Worm (Caenorhabditis elegans) whole organism, L1 larva: ENCODE results near the gene grd-9.

Experiments
- C04F5.9 ChIP-seq: sonication (generic microtip); optimal IDR thresholded peaks from 2 replicates; lab custom pipeline; 2016; ENCODE audit warnings: missing genetic modification characterization, missing compliant biosample characterization
- C16A3.4 ChIP-seq: fragments of 150-350 bp; optimal IDR thresholded peaks from 2 replicates; lab custom pipeline; 2014; ENCODE audit warnings: missing biosample characterization, missing genetic modification characterization
- F16B12.6 ChIP-seq: fragments of 150-350 bp; optimal IDR thresholded peaks from 2 replicates; lab custom pipeline; 2014; ENCODE audit warnings: missing biosample characterization, missing genetic modification characterization
- aha-1 ChIP-seq: fragments of 150-350 bp; optimal IDR thresholded peaks from 2 replicates; lab custom pipeline; 2014; ENCODE audit warnings: missing biosample characterization, missing genetic modification characterization
- alr-1 ChIP-seq: fragments of 200-800 bp; sonication (Bioruptor generic); optimal IDR thresholded peaks from 2 replicates; lab custom pipeline; 2018; ENCODE audit warnings: borderline replicate concordance, mild to moderate bottlenecking, missing genetic modification characterization, missing compliant biosample characterization
- aly-2 ChIP-seq: fragments of 150-350 bp; optimal IDR thresholded peaks from 2 replicates; lab custom pipeline; 2014; ENCODE audit warnings: missing biosample characterization, missing genetic modification characterization
- ceh-82 ChIP-seq, 3 experiments: fragments of 150-350 bp in 1 of 3; sonication (generic microtip) in 2 of 3; optimal IDR thresholded peaks; 2 replicates each; lab custom pipeline; 2014 to 2017; ENCODE audit warnings: missing biosample characterization in 3 of 3, missing genetic modification characterization in 3 of 3
- ceh-90 ChIP-seq: sonication (generic microtip); optimal IDR thresholded peaks from 2 replicates; lab custom pipeline; 2016; ENCODE audit warnings: missing genetic modification characterization, missing compliant biosample characterization
- ces-1 ChIP-seq: fragments of 150-350 bp; optimal IDR thresholded peaks from 2 replicates; lab custom pipeline; 2014; ENCODE audit warnings: missing biosample characterization, missing genetic modification reagents, missing genetic modification characterization
- dsc-1 ChIP-seq: sonication (generic microtip); optimal IDR thresholded peaks from 2 replicates; lab custom pipeline; 2016; ENCODE audit warnings: mild to moderate bottlenecking, missing genetic modification characterization, missing compliant biosample characterization
- efl-1 ChIP-seq, 4 experiments: fragments of 150-350 bp; optimal IDR thresholded peaks in 3 of 4; peaks in 1 of 4; 1 replicate in 1 of 4; 2 replicates in 3 of 4; lab custom pipeline; 2014; ENCODE audit warnings: missing biosample characterization in 2 of 4, missing genetic modification characterization in 2 of 4, missing genetic modification reagents in 2 of 4
- egl-13 ChIP-seq: sonication (generic microtip); optimal IDR thresholded peaks from 2 replicates; lab custom pipeline; 2016; ENCODE audit warnings: missing genotype, missing genetic modification reagents, missing genetic modification characterization, missing compliant biosample characterization
- egl-27 ChIP-seq, 2 experiments: fragments of 150-350 bp in 1 of 2; sonication (generic microtip); optimal IDR thresholded peaks; 3 replicates each; lab custom pipeline; 2017 to 2018; ENCODE audit warnings: missing biosample characterization in 2 of 2, missing genetic modification characterization in 2 of 2, missing genetic modification reagents in 2 of 2
- elt-2 ChIP-seq: sonication (generic microtip); optimal IDR thresholded peaks from 2 replicates; lab custom pipeline; 2016; ENCODE audit warnings: missing genetic modification characterization, mild to moderate bottlenecking, inconsistent platforms, missing compliant biosample characterization, missing genetic modification reagents
- fkh-4 ChIP-seq: sonication (generic microtip); optimal IDR thresholded peaks from 2 replicates; lab custom pipeline; 2016; ENCODE audit warnings: missing compliant biosample characterization, missing genetic modification characterization, borderline replicate concordance
- fkh-8 ChIP-seq: sonication (generic microtip); optimal IDR thresholded peaks from 2 replicates; lab custom pipeline; 2016; ENCODE audit warnings: mild to moderate bottlenecking, missing genetic modification characterization, missing compliant biosample characterization
- fos-1 ChIP-seq: fragments of 150-350 bp; optimal IDR thresholded peaks from 2 replicates; lab custom pipeline; 2014; ENCODE audit warnings: missing biosample characterization, missing genetic modification characterization
- grh-1 ChIP-seq: fragments of 200-800 bp; sonication (Bioruptor generic); IDR thresholded peaks from 2 replicates; pipeline ENCODE4 v1.3.6; 2022; ENCODE audit warnings: missing genetic modification reagents, missing genetic modification characterization, missing compliant biosample characterization
- hpl-2 ChIP-seq: fragments of 150-350 bp; optimal IDR thresholded peaks from 2 replicates; lab custom pipeline; 2014; ENCODE audit warnings: missing biosample characterization, missing genetic modification reagents, missing genetic modification characterization
- irx-1 ChIP-seq: sonication (generic microtip); optimal IDR thresholded peaks from 2 replicates; lab custom pipeline; 2016; ENCODE audit warnings: missing genetic modification characterization, missing compliant biosample characterization
- isw-1 ChIP-seq: fragments of 200-800 bp; sonication (Bioruptor generic); IDR thresholded peaks from 2 replicates; pipeline ENCODE4 v1.3.6; 2022; ENCODE audit warnings: missing genetic modification characterization, missing compliant biosample characterization
- lin-13 ChIP-seq: fragments of 150-350 bp; optimal IDR thresholded peaks from 2 replicates; lab custom pipeline; 2014; ENCODE audit warnings: missing biosample characterization, missing genetic modification reagents, missing genetic modification characterization
- lin-35 ChIP-seq, 2 experiments: fragments of 150-350 bp; optimal IDR thresholded peaks; 2 replicates each; lab custom pipeline; 2014; ENCODE audit warnings: missing biosample characterization in 2 of 2, missing genetic modification characterization in 2 of 2, missing genetic modification reagents in 2 of 2
- lin-39 ChIP-seq: fragments of 150-350 bp; optimal IDR thresholded peaks from 2 replicates; lab custom pipeline; 2014; ENCODE audit warnings: missing biosample characterization, missing genetic modification reagents, missing genetic modification characterization
- lir-3 ChIP-seq: sonication (generic microtip); optimal IDR thresholded peaks from 2 replicates; lab custom pipeline; 2016; ENCODE audit warnings: mild to moderate bottlenecking, missing genetic modification characterization, moderate library complexity, missing compliant biosample characterization; ENCODE audit not compliant: poor library complexity
- lsy-2 ChIP-seq, 2 experiments: fragments of 150-350 bp; optimal IDR thresholded peaks; 2 replicates each; lab custom pipeline; 2014; ENCODE audit warnings: missing biosample characterization in 2 of 2, missing genetic modification characterization in 2 of 2
- mdl-1 ChIP-seq, 2 experiments: fragments of 150-350 bp; optimal IDR thresholded peaks; 2 replicates each; lab custom pipeline; 2014 to 2017; ENCODE audit warnings: missing biosample characterization in 2 of 2, missing genetic modification characterization in 2 of 2, inconsistent platforms in 1 of 2
- mep-1 ChIP-seq: fragments of 150-350 bp; optimal IDR thresholded peaks from 2 replicates; lab custom pipeline; 2014; ENCODE audit warnings: missing biosample characterization, missing genetic modification characterization
- nhr-19 ChIP-seq: fragments of 200-800 bp; sonication (Bioruptor generic); conservative IDR thresholded peaks from 2 replicates; pipeline ENCODE4 v1.3.6; 2022; ENCODE audit warnings: missing genetic modification characterization, missing compliant biosample characterization
- nhr-71 ChIP-seq: sonication (generic microtip); optimal IDR thresholded peaks from 2 replicates; lab custom pipeline; 2016; ENCODE audit warnings: mild to moderate bottlenecking, missing genetic modification characterization, moderate library complexity, missing compliant biosample characterization
- nhr-85 ChIP-seq: sonication (generic microtip); peaks from one replicate; lab custom pipeline; 2016; ENCODE audit warnings: missing genetic modification characterization, inconsistent platforms, missing compliant biosample characterization
- pax-3 ChIP-seq: fragments of 200-800 bp; sonication (Bioruptor generic); optimal IDR thresholded peaks from 2 replicates; lab custom pipeline; 2018; ENCODE audit warnings: mild to moderate bottlenecking, missing genetic modification characterization, moderate library complexity, missing compliant biosample characterization
- rnt-1 ChIP-seq: sonication (generic microtip); optimal IDR thresholded peaks from 2 replicates; lab custom pipeline; 2016; ENCODE audit warnings: mild to moderate bottlenecking, missing genetic modification characterization, moderate library complexity, missing compliant biosample characterization
- skn-1 ChIP-seq: fragments of 150-350 bp; optimal IDR thresholded peaks from 2 replicates; lab custom pipeline; 2014; ENCODE audit warnings: missing biosample characterization, missing genetic modification characterization
- snpc-4 ChIP-seq: fragments of 150-350 bp; optimal IDR thresholded peaks from 2 replicates; lab custom pipeline; 2014; ENCODE audit warnings: missing biosample characterization, missing genetic modification characterization
- sox-4 ChIP-seq: sonication (generic microtip); optimal IDR thresholded peaks from 2 replicates; lab custom pipeline; 2016; ENCODE audit warnings: missing genetic modification characterization, missing compliant biosample characterization
- sup-37 ChIP-seq: fragments of 200-800 bp; sonication (Bioruptor generic); optimal IDR thresholded peaks from 2 replicates; lab custom pipeline; 2018; ENCODE audit warnings: mild to moderate bottlenecking, missing genetic modification characterization, missing compliant biosample characterization
- tbx-2 ChIP-seq: sonication (generic microtip); optimal IDR thresholded peaks from 2 replicates; lab custom pipeline; 2016; ENCODE audit warnings: missing genetic modification characterization, missing compliant biosample characterization
- unc-98 ChIP-seq: fragments of 200-800 bp; sonication (Bioruptor generic); IDR thresholded peaks from 2 replicates; pipeline ENCODE4 v1.3.6; 2022; ENCODE audit warnings: missing genetic modification characterization, missing compliant biosample characterization
- vab-15 ChIP-seq: sonication (generic microtip); optimal IDR thresholded peaks from 2 replicates; lab custom pipeline; 2017; ENCODE audit warnings: missing genotype, mild to moderate bottlenecking, missing genetic modification characterization, missing compliant biosample characterization
- xbp-1 ChIP-seq: sonication (generic microtip); optimal IDR thresholded peaks from 2 replicates; lab custom pipeline; 2016; ENCODE audit warnings: missing genetic modification characterization, missing compliant biosample characterization
- zag-1 ChIP-seq: fragments of 150-350 bp; optimal IDR thresholded peaks from 2 replicates; lab custom pipeline; 2014; ENCODE audit warnings: missing biosample characterization, missing genetic modification characterization

The grd-9 gene

ce11 chrV:5927347-5927746, 32.2 kb downstream of the grd-9 start, which contains the start of gene srsx-17:
TSS of gene srsx-17 (plus strand) at chrV:5927647.
- no peak for TF ChIP-seq efl-1 (optimal IDR thresholded peaks at IDR 0.05; lab: Kevin White, UChicago)
- TF ChIP-seq efl-1 (GFP tag; optimal IDR thresholded peaks at IDR 0.05 in 1 of 2; lab: Kevin White, UChicago) = peak in 1 of 2 experiments; percentile 18
- TF ChIP-seq zag-1 (tag; lab: Kevin White, UChicago) = no peak
- TF ChIP-seq vab-15 (tag; lab: Kevin White, UChicago) = no peak
- TF ChIP-seq, all 84 proteins: peak for 1

- TF ChIP-seq efl-1 (optimal IDR thresholded peaks at IDR 0.05; lab: Kevin White, UChicago) (no peak), efl-1 (GFP tag; optimal IDR thresholded peaks at IDR 0.05 in 1 of 2; lab: Kevin White, UChicago) (peak in 1 of 2 experiments; percentile 89), ceh-90 (tag; lab: Kevin White, UChicago) (no peak)
Measured at ce11 chrV:5928006-5928405, 32.9 kb downstream of the grd-9 start.

ce11 chrV:5930588-5930987, 35.5 kb downstream of the grd-9 start, which contains the start of gene galt-1:
TSS of gene galt-1 (plus strand) at chrV:5930905.
- TF ChIP-seq unc-98 (GFP tag; lab: Robert Waterston, UW) = no peak
- TF ChIP-seq egl-27 (tag; optimal IDR thresholded peaks at IDR 0.05; lab: Kevin White, UChicago) = no peak
- TF ChIP-seq elt-2 = peak; percentile 37
- TF ChIP-seq pax-3 (tag; lab: Kevin White, UChicago) = no peak
- TF ChIP-seq, all 84 proteins: peak for 1

- TF ChIP-seq egl-13 (tag; lab: Kevin White, UChicago) (no peak), nhr-85 (tag; lab: Kevin White, UChicago) (no peak), xbp-1 (no peak), hpl-2 (GFP tag; lab: Kevin White, UChicago) (no peak), tbx-2 (tag; lab: Kevin White, UChicago) (no peak), nhr-19 (no peak)
Measured at ce11 chrV:5936691-5937090, 41.6 kb downstream of the grd-9 start, which contains the start of the genes M03F8.5 and M03F8.7. TSS of gene M03F8.5 (minus strand) at chrV:5936791. TSS of gene M03F8.7 (plus strand) at chrV:5936939.

ce11 chrV:5939503-5940072, 44.5 kb downstream of the grd-9 start, which contains the start of gene syf-3:
TSS of gene syf-3 (plus strand) at chrV:5940022.
- TF ChIP-seq xbp-1 (peak; percentile 77), grh-1 (GFP tag; lab: Robert Waterston, UW) (peak; percentile 68), C04F5.9 (tag; lab: Kevin White, UChicago) (peak; percentile 3), fkh-8 (no peak), ceh-82 (tag; optimal IDR thresholded peaks at IDR 0.05; lab: Kevin White, UChicago) (peak; percentile 57 to 73 (median 59)), fos-1 (tag; lab: Kevin White, UChicago) (peak; percentile 36), sup-37 (GFP tag; lab: Kevin White, UChicago) (no peak), aha-1 (tag; lab: Kevin White, UChicago) (no peak), irx-1 (peak; percentile 68), dsc-1 (tag; lab: Kevin White, UChicago) (peak; percentile 72), isw-1 (peak; percentile 42), efl-1 (optimal IDR thresholded peaks at IDR 0.05; lab: Kevin White, UChicago) (peak; percentile 99 to 100), efl-1 (GFP tag; optimal IDR thresholded peaks at IDR 0.05 in 1 of 2; lab: Kevin White, UChicago) (peak; percentile 100), snpc-4 (tag; lab: Kevin White, UChicago) (peak; percentile 38), mdl-1 (tag; optimal IDR thresholded peaks at IDR 0.05; lab: Kevin White, UChicago) (peak in 1 of 2 experiments; percentile 44), lir-3 (tag; lab: Kevin White, UChicago) (peak; percentile 11), aly-2 (tag; lab: Kevin White, UChicago) (peak; percentile 69), alr-1 (tag; lab: Kevin White, UChicago) (no peak), lin-39 (tag; lab: Kevin White, UChicago) (peak; percentile 62), sox-4 (peak; percentile 37), lin-35 (GFP tag; optimal IDR thresholded peaks at IDR 0.05; lab: Kevin White, UChicago) (peak; percentile 99 to 100), ces-1 (GFP tag; lab: Kevin White, UChicago) (no peak), F16B12.6 (tag; lab: Kevin White, UChicago) (peak; percentile 30), mep-1 (tag; lab: Kevin White, UChicago) (peak; percentile 67), nhr-71 (tag; lab: Kevin White, UChicago) (peak; percentile 76), lin-13 (GFP tag; lab: Kevin White, UChicago) (no peak), C16A3.4 (tag; lab: Kevin White, UChicago) (peak; percentile 18), fkh-4 (tag; lab: Kevin White, UChicago) (peak; percentile 3), lsy-2 (tag; optimal IDR thresholded peaks at IDR 0.05; lab: Kevin White, UChicago) (peak; percentile 72 to 78), rnt-1 (peak; percentile 87), skn-1 (tag; lab: Kevin White, UChicago) (peak; percentile 68), nhr-19 (no peak), pax-3 (tag; lab: Kevin White, UChicago) (no peak), tbx-2 (tag; lab: Kevin White, UChicago) (peak; percentile 61)
